Worm (Caenorhabditis elegans): Measurements from ENCODE around the gene dhs-22.

ce11 chrV:14468196-14468874, 47.1 kb upstream of the dhs-22 start, which contains the start of gene srz-97:
- TF ChIP-seq pha-4 (tag; optimal IDR thresholded peaks at IDR 0.05), result no peak
- TF ChIP-seq nhr-77 (tag; optimal IDR thresholded peaks at IDR 0.05), result peak; percentile 42
- no peak for TF ChIP-seq mdl-1 (tag; optimal IDR thresholded peaks at IDR 0.05)
- TF ChIP-seq elt-3 (tag; optimal IDR thresholded peaks at IDR 0.05), result no peak
- TF ChIP-seq ama-1 (optimal IDR thresholded peaks at IDR 0.05), result no peak
